Worm (Caenorhabditis elegans): Measurements from ENCODE around the gene math-6.
"Not testable (repeated sequence)": the region's sequence is repeated elsewhere in the genome, so short reads cannot be mapped to it uniquely, and the experiment has no call there.

The math-6 gene

ce11 chrII:1862334-1862733, 22.2 kb downstream of the math-6 start, which contains the start of gene fbxb-98:
fbxb-98 (plus strand) TSS chrII:1862634.
- TF ChIP-seq lsl-1 (GFP tag; optimal IDR thresholded peaks at IDR 0.05); ztf-26 (tag; optimal IDR thresholded peaks at IDR 0.05); madf-10 (tag; optimal IDR thresholded peaks at IDR 0.05): not testable (repeated sequence)

DNA sequence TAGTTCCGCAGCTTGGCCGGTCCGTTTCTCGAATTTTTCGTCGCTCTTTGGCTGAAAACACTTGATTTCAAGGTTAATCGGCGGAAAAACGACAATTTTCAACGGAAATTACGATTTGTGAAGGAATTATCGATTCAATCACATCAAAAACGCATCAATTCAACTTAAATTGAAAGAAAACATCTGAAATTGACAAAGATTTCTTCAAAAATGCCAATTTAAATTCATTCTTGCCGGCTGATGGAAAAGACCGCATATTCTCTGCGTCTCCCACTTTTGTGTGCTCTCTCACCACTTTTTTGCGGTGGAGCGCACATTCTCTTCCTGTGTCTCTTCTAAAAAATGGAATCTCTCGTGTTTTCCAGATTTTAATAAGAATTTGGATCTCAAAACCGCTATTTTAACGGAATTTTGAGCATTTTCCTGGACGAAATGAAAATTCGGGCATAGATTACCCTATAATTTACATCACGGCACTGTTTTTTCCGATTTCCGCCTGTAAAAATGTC, 23.2 kb downstream of the math-6 start, which contains the start of gene C16C4.18:
TSS of gene C16C4.18 (minus strand) at position 51 of the 509 bp plus-strand sequence.
- TF ChIP-seq mcd-1 (GFP tag; IDR thresholded peaks at IDR 0.05) (peak; percentile 67; the same call in 1 of the 2 replicates), D2030.7 (GFP tag; IDR thresholded peaks at IDR 0.05) (peak; percentile 44; the same call in 1 of the 2 replicates), hmg-1.2 (GFP tag; IDR thresholded peaks at IDR 0.05) (peak; percentile 96)

- peak; percentile 41 for TF ChIP-seq mcd-1 (GFP tag; IDR thresholded peaks at IDR 0.05)
- TF ChIP-seq aptf-3 (GFP tag; IDR thresholded peaks at IDR 0.05), result 0 out of 2 replicates have a peak, but pooled peaks have one; percentile 56
Measured at ce11 chrII:1855447-1855846, 29.1 kb downstream of the math-6 start.

DNA sequence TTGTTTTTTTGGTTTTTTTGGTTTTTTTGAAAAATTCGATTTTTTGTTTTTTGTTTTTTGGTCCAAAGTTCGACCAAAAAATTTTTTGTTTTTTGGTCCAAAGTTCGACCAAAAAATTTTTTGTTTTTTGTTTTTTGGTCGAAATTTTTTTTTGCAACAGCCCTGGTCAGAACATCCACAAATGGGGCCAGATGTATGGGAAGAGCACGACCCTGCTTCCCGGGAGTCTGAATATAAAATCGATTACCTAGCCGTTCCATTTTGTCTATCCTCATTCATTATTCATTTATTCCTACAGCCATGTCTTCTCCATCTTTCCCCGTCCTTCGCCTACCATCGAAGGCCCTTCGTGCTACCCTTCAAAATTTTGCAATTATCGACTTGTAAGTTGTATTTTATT, 30.4 kb downstream of the math-6 start, which contains the start of gene fbxb-95:
TSS of gene fbxb-95 (plus strand) at position 301 of the 400 bp plus-strand sequence.
- TF ChIP-seq mcd-1 (GFP tag; IDR thresholded peaks at IDR 0.05); dpff-1 (tag; optimal IDR thresholded peaks at IDR 0.05); nhr-120 (GFP tag; IDR thresholded peaks at IDR 0.05): not testable (repeated sequence)

DNA sequence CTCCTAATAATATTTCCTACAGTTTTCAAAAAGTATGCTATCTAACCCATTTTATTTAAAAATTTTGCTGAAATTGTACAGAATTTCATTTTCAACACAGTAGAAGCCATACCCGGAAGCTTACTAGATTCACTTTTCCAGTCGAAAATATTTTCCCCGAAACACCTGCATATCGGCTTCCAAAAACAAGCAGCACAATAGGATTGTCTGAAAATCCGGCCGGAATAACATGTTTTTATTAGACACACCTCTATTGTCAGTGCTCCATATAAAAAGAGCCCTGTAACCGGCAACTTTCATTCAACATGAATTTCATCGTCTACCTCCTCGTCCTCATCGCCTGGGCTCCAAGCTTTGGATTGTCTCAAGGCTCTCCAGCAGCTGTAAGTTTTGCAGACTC, 32.0 kb downstream of the math-6 start, which contains the start of gene C52E2.2:
TSS of gene C52E2.2 (plus strand) at position 301 of the 400 bp plus-strand sequence.
- TF ChIP-seq atf-7 (tag; optimal IDR thresholded peaks at IDR 0.05) (no peak), T07F8.4 (tag; optimal IDR thresholded peaks at IDR 0.05) (no peak), Y56A3A.18 (GFP tag; IDR thresholded peaks at IDR 0.05) (no peak), egl-18 (GFP tag; IDR thresholded peaks at IDR 0.05) (no peak), unc-62 (GFP tag; optimal IDR thresholded peaks at IDR 0.05) (no peak), ceh-27 (GFP tag; optimal IDR thresholded peaks at IDR 0.05) (no peak), Y67H2A.10 (GFP tag; conservative IDR thresholded peaks at IDR 0.05) (no peak), tlf-1 (GFP tag; optimal IDR thresholded peaks at IDR 0.05) (no peak)

- TF ChIP-seq ztf-3 (GFP tag; optimal IDR thresholded peaks at IDR 0.05), result no peak
- no peak for TF ChIP-seq ekl-4 (GFP tag; IDR thresholded peaks at IDR 0.05)
- TF ChIP-seq chd-7 (tag; optimal IDR thresholded peaks at IDR 0.05), result no peak
- no peak for TF ChIP-seq nhr-27 (tag; optimal IDR thresholded peaks at IDR 0.05)
- no peak for TF ChIP-seq B0035.1 (tag; optimal IDR thresholded peaks at IDR 0.05)
- TF ChIP-seq rec-8 (tag; optimal IDR thresholded peaks at IDR 0.05), result no peak
- no peak for TF ChIP-seq zim-3 (tag; optimal IDR thresholded peaks at IDR 0.05)
- no peak for TF ChIP-seq bed-1 (GFP tag; IDR thresholded peaks at IDR 0.05)
- TF ChIP-seq lsy-27 (tag; optimal IDR thresholded peaks at IDR 0.05; ENCODE audit: borderline replicate concordance, insufficient read depth), result no peak
- TF ChIP-seq B0019.2 (GFP tag; conservative IDR thresholded peaks at IDR 0.05), result no peak
- no peak for TF ChIP-seq him-1 (tag; optimal IDR thresholded peaks at IDR 0.05)
- TF ChIP-seq snpc-1.1 (tag; optimal IDR thresholded peaks at IDR 0.05; ENCODE audit: insufficient read depth), result no peak
- TF ChIP-seq ztf-26 (tag; optimal IDR thresholded peaks at IDR 0.05), result peak; percentile 7
- no peak for TF ChIP-seq F37B4.10 (GFP tag; IDR thresholded peaks at IDR 0.05)
- TF ChIP-seq mcd-1 (GFP tag; IDR thresholded peaks at IDR 0.05), result 0 out of 2 replicates have a peak, but pooled peaks have one; percentile 21
- TF ChIP-seq F10E7.11 (tag; optimal IDR thresholded peaks at IDR 0.05), result no peak
- no peak for TF ChIP-seq Y53F4B.3 (GFP tag; IDR thresholded peaks at IDR 0.05)
- peak; percentile 42 for TF ChIP-seq tbp1 (GFP tag; optimal IDR thresholded peaks at IDR 0.05)
- TF ChIP-seq nfya-2 (GFP tag; IDR thresholded peaks at IDR 0.05), result no peak
- no peak for TF ChIP-seq Y95B8A.8 (GFP tag; IDR thresholded peaks at IDR 0.05)
- no peak for TF ChIP-seq aptf-2 (GFP tag; conservative IDR thresholded peaks at IDR 0.05)
- peak; percentile 91 for TF ChIP-seq nhr-80 (tag; optimal IDR thresholded peaks at IDR 0.05)
- TF ChIP-seq T26A5.8 (tag; optimal IDR thresholded peaks at IDR 0.05), result no peak
- peak; percentile 56 for TF ChIP-seq atf-7 (tag; optimal IDR thresholded peaks at IDR 0.05)
- no peak for TF ChIP-seq lin-40 (tag; optimal IDR thresholded peaks at IDR 0.05)
Measured at ce11 chrII:1851716-1852115, 32.8 kb downstream of the math-6 start.
